Worm (Caenorhabditis elegans) whole organism, L4/young adult: ENCODE data around the gene idpp-7.

Source experiments
- W03F9.2 ChIP-seq: fragments of 150-350 bp; optimal IDR thresholded peaks from 2 replicates; lab custom pipeline; 2014; ENCODE audit warnings: missing biosample characterization, missing genetic modification characterization
- dao-5 ChIP-seq: sonication (generic microtip); optimal IDR thresholded peaks from 2 replicates; lab custom pipeline; 2016; ENCODE audit warnings: missing genotype, missing genetic modification characterization, moderate library complexity, missing compliant biosample characterization

ce11 chrIV:12689709-12690142 is 30.0 kb upstream of the idpp-7 start:
- TF ChIP-seq W03F9.2 (tag; lab: Kevin White, UChicago), result no peak
- TF ChIP-seq dao-5, result no peak
